Fruit fly (Drosophila melanogaster) whole organism, adult: ENCODE data around the gene CG5440.

Source experiments
- CG33017 ChIP-seq: fragments of 200-800 bp; sonication (Bioruptor generic); optimal IDR thresholded peaks from 2 replicates; lab custom pipeline; 2018; ENCODE audit warnings: missing biosample characterization, mild to moderate bottlenecking, missing genetic modification characterization, moderate library complexity
- CG5204 ChIP-seq: fragments of 200-800 bp; sonication (Bioruptor generic); optimal IDR thresholded peaks from 2 replicates; lab custom pipeline; 2016; ENCODE audit warnings: missing biosample characterization, missing genetic modification characterization
- CG7045 ChIP-seq: fragments of 200-800 bp; sonication (Bioruptor generic); optimal IDR thresholded peaks from 2 replicates; lab custom pipeline; 2017; ENCODE audit warnings: missing biosample characterization, mild to moderate bottlenecking, missing genetic modification characterization
- CG7101 ChIP-seq: fragments of 200-800 bp; sonication (Bioruptor generic); optimal IDR thresholded peaks from 2 replicates; lab custom pipeline; 2018; ENCODE audit warnings: missing biosample characterization, mild to moderate bottlenecking, missing genetic modification characterization, moderate library complexity
- Clk ChIP-seq: fragments of 200-800 bp; sonication (Bioruptor generic); optimal IDR thresholded peaks from 2 replicates; lab custom pipeline; 2017; ENCODE audit warnings: missing biosample characterization, missing genetic modification characterization
- Hr96 ChIP-seq: fragments of 200-800 bp; sonication (Bioruptor generic); optimal IDR thresholded peaks from 2 replicates; lab custom pipeline; 2016; ENCODE audit warnings: missing biosample characterization, missing genetic modification characterization
- Mnt ChIP-seq: fragments of 200-800 bp; sonication (Bioruptor generic); optimal IDR thresholded peaks from 2 replicates; lab custom pipeline; 2016; ENCODE audit warnings: missing biosample characterization, mild to moderate bottlenecking, missing genetic modification characterization
- kay ChIP-seq: fragments of 200-800 bp; sonication (Bioruptor generic); peaks from one replicate; lab custom pipeline; 2016; ENCODE audit warnings: missing biosample characterization, missing genetic modification characterization, borderline replicate concordance
- tj ChIP-seq: fragments of 200-800 bp; sonication (Bioruptor generic); optimal IDR thresholded peaks from 3 replicates; lab custom pipeline; 2017; ENCODE audit warnings: missing biosample characterization, mild to moderate bottlenecking, missing genetic modification characterization, moderate library complexity

dm6 chr2L:1315283-1315682 is 18.6 kb upstream of the CG5440 start:
- TF ChIP-seq kay (GFP tag; lab: Kevin White, UChicago): no peak
- TF ChIP-seq Clk (GFP tag; lab: Kevin White, UChicago): no peak
- TF ChIP-seq CG5204: no peak
- TF ChIP-seq CG7045: no peak
- TF ChIP-seq Mnt: no peak
- TF ChIP-seq tj: no peak
- no peak for TF ChIP-seq CG33017 (tag; lab: Kevin White, UChicago)
- no peak for TF ChIP-seq CG7101 (tag; lab: Kevin White, UChicago)
- TF ChIP-seq Hr96: no peak
